Fruit fly (Drosophila melanogaster) Kc167 (cell line): ENCODE data around the gene scpr-A.

ENCODE experiments used
- Myc ChIP-seq: fragments of >200 bp; optimal IDR thresholded peaks from 2 replicates; lab custom pipeline; 2017; ENCODE audit warnings: missing external identifiers
- Sin3A ChIP-seq: fragments of >200 bp; optimal IDR thresholded peaks from 2 replicates; lab custom pipeline; 2018; ENCODE audit warnings: missing external identifiers
- h ChIP-seq: fragments of >200 bp; optimal IDR thresholded peaks from 3 replicates; lab custom pipeline; 2018; ENCODE audit warnings: missing external identifiers
- insv ChIP-seq: fragments of >200 bp; optimal IDR thresholded peaks from 3 replicates; lab custom pipeline; 2018; ENCODE audit warnings: missing external identifiers
- psq ChIP-seq: fragments of >200 bp; optimal IDR thresholded peaks from 2 replicates; lab custom pipeline; 2017; ENCODE audit warnings: missing external identifiers
- ttk ChIP-seq: sonication (Bioruptor generic); optimal IDR thresholded peaks from 2 replicates; lab custom pipeline; 2017; ENCODE audit warnings: missing external identifiers

Gene scpr-A

dm6 chr3R:11240891-11241290 is at the start of gene scpr-A, which contains the start of gene scpr-B:
TSS of gene scpr-A (plus strand) at chr3R:11241183.
TSS of gene scpr-B (minus strand) at chr3R:11240991.
- TF ChIP-seq Myc (lab: Kevin White, UChicago) (no peak), ttk (lab: Kevin White, UChicago) (no peak), Sin3A (lab: Kevin White, UChicago) (no peak), h (lab: Kevin White, UChicago) (no peak), insv (lab: Kevin White, UChicago) (no peak), psq (lab: Kevin White, UChicago) (no peak)

DNA sequence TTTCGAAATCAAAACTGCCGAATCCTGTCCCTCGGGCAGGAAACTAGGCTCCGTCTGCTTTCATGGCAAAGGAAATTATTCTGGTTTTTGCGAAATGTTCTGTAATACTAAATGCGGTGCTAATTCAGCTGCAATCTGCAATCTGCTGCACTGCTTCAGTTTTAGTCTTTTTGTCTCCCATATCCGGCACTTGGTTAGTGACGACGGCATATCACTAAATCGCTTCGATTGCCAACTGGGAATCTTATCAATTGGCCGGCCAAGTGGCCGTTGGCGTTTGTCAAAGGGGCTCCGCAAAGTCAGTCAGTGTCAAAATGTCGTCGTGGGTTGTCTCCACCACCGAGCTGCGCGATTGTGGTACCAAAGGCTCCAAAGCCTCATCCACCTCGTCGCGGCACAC is 45.2 kb upstream of the scpr-A start, which contains the start of gene CG18577:
Gene CG18577 (plus strand): TSS at position 301 of the 400 bp plus-strand sequence.
- TF ChIP-seq insv (lab: Kevin White, UChicago) = no peak
- TF ChIP-seq ttk (lab: Kevin White, UChicago) = no peak
- TF ChIP-seq h (lab: Kevin White, UChicago) = no peak
- no peak for TF ChIP-seq Sin3A (lab: Kevin White, UChicago)
- no peak for TF ChIP-seq psq (lab: Kevin White, UChicago)
- no peak for TF ChIP-seq Myc (lab: Kevin White, UChicago)

DNA sequence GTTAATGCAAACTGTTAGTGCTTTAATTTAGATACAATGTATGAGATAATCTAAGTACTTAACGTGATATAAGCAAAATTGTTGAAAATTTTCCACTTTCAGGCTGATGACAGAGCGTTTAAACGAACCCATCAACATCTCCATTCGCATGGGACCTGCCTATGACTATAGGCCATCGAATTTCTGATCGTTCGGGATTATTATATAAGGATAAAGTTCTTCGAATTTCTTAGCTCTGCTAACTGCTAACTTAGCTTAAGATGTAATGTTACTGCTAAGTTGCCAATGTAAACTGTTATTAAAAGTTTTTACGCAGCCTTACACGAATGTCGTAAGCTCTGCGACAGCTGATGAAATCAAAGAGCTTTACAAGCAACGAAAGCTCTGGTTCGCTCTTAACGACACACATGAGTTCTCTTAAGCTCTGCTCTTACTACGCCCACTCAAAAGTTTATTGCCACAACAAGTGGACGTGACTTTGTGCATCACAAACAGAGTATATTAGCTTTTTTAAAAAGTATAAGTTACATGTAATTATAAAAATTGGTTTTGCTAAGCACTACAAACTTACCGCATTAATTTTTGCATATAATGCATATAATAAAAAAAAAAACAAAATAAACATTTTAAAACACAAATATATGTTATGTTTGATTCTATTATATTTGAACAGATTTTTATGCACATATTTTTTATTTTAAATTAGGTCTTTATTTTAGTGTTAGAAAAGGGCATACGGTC is 44.2 kb upstream of the scpr-A start:
- TF ChIP-seq Myc (lab: Kevin White, UChicago) (no peak), ttk (lab: Kevin White, UChicago) (no peak), insv (lab: Kevin White, UChicago) (no peak), Sin3A (lab: Kevin White, UChicago) (no peak), h (lab: Kevin White, UChicago) (no peak), psq (lab: Kevin White, UChicago) (no peak)

DNA sequence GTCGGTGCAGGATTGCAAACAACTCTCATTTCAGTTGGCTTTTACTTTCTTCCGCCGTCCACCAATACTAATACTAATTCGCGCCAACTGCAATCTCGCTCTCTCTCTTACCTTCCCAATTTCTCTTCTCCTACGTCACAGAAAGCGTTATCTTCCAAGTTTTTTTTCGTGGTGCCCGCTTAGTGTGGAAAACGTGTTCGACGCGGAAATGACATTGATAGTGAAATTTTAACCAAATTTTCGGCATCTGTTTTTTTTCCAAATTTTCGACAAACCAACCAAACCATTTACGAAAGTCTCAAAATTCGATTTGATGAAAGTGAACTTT is 43.6 kb upstream of the scpr-A start, which contains the start of gene cu:
Gene cu (plus strand): TSS at position 204 of the 328 bp plus-strand sequence.
- no peak for TF ChIP-seq Sin3A (lab: Kevin White, UChicago)

dm6 chr3R:11198062-11198472 is 42.9 kb upstream of the scpr-A start:
- no peak for TF ChIP-seq ttk (lab: Kevin White, UChicago)
- TF ChIP-seq Sin3A (lab: Kevin White, UChicago) = no peak
- TF ChIP-seq Myc (lab: Kevin White, UChicago) = no peak
- no peak for TF ChIP-seq psq (lab: Kevin White, UChicago)
- TF ChIP-seq insv (lab: Kevin White, UChicago) = no peak
- no peak for TF ChIP-seq h (lab: Kevin White, UChicago)

dm6 chr3R:11199227-11199835 is 41.7 kb upstream of the scpr-A start:
- no peak for TF ChIP-seq h (lab: Kevin White, UChicago)
- no peak for TF ChIP-seq psq (lab: Kevin White, UChicago)
- TF ChIP-seq insv (lab: Kevin White, UChicago) = no peak
- no peak for TF ChIP-seq ttk (lab: Kevin White, UChicago)
- no peak for TF ChIP-seq Sin3A (lab: Kevin White, UChicago)
- TF ChIP-seq Myc (lab: Kevin White, UChicago) = no peak

DNA sequence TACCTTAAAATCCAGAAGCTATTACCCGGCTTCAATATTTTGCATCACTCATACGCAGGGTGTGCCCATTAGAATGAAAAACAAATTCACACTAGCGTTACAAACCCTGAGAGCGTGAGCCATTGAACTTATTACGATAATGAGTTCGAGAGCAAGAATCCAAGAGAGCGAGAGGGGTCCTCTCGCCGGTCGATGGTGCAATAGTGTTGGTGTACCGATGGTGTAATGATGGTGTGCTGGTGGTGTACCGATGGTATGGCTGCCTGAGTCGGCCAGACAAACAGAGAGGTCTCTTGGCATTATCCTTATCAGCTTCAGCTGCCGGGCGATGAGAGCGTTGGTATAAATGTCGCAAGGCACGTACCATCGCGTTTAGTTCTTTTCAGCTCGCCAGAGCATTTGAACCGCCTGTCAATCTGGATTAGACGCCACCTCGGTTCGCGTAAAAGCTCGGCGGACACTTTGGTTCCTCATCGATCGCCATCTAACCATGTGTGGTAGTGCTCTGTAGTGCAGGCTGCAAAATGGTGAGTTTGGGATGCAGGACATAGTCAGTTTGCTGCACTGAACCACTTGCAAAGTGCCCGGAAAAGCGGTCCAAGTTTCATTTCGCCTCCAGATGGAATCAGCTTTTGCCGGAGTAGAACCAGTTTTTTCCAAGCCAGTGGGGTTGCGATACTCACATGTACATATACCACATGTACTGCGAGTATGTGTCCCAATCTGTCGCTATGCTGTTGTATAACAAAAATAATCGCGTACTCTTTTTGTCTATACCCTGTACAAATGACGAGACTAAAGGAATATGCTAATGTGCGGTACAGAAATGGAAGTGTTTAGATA is 40.7 kb upstream of the scpr-A start:
- TF ChIP-seq ttk (lab: Kevin White, UChicago) (no peak), h (lab: Kevin White, UChicago) (no peak), psq (lab: Kevin White, UChicago) (no peak), insv (lab: Kevin White, UChicago) (no peak), Myc (lab: Kevin White, UChicago) (no peak), Sin3A (lab: Kevin White, UChicago) (no peak)

dm6 chr3R:11200885-11201421 is 40.0 kb upstream of the scpr-A start:
- TF ChIP-seq Myc (lab: Kevin White, UChicago) (no peak), psq (lab: Kevin White, UChicago) (no peak), Sin3A (lab: Kevin White, UChicago) (no peak), ttk (lab: Kevin White, UChicago) (no peak), h (lab: Kevin White, UChicago) (no peak), insv (lab: Kevin White, UChicago) (no peak)

dm6 chr3R:11208766-11209331 is 32.1 kb upstream of the scpr-A start:
- TF ChIP-seq psq (lab: Kevin White, UChicago) (no peak), ttk (lab: Kevin White, UChicago) (no peak), h (lab: Kevin White, UChicago) (no peak), Sin3A (lab: Kevin White, UChicago) (no peak), insv (lab: Kevin White, UChicago) (no peak)

DNA sequence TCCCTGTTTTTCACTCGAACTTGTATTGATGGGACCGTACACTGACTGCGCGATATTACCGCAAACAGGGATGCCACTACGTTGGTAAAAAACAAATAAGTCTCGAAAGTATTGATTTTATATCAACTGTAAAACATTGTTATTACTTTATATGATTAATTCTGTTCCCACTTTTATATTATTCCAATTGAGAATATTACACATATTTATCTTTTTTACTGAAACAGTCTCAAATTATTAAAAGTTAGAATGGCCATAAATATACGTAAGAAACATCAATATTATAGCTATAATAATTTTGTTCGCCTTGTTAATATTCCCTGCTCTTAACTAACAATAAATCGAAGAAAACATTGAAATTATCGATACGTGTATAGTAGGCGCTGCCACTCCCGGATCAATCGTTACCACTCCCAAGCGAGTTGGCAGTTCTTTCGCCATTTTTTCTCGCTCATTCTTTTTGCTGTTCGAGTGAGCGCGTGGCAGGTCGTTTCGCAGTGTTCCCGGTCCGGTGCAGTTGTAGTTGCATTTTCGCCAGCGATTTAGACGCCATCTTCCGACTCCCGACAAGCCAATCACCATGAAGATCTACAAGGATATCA is 31.1 kb upstream of the scpr-A start, which contains the start of the genes SdhC and Tctp:
Gene SdhC (minus strand): TSS at position 49 of the 602 bp plus-strand sequence.
Gene Tctp (plus strand): TSS at position 447 of the 602 bp plus-strand sequence.
- TF ChIP-seq ttk (lab: Kevin White, UChicago) (no peak), Sin3A (lab: Kevin White, UChicago) (no peak), h (lab: Kevin White, UChicago) (no peak), Myc (lab: Kevin White, UChicago) (no peak), insv (lab: Kevin White, UChicago) (no peak), psq (lab: Kevin White, UChicago) (no peak)
